Fruit fly (Drosophila melanogaster) whole organism, embryonic: ENCODE data around the gene brat.

Source experiments
- Ets65A ChIP-seq: fragments of 200-800 bp; sonication (Bioruptor generic); peaks from one replicate; lab custom pipeline; 2016; ENCODE audit warnings: missing biosample characterization, missing genetic modification characterization

The brat gene

DNA sequence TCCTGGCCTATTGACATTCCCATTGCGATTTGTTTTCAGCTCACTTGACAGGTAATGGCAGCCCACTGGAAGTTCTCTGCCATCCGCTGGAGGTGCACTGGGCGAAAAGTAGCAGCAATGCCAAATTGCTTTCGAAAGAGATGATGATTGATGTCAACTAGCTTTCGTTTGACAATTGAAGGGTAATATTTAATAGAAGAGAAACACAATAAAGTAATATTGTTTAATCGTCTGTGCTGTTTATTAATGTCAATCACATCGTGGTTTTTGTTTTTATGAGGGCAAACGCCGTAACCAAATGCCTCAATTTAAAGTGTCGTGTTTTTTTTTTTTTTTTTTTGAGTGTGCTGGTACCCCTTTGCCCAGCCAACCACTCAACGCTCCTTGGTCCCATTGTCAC is 95.4 kb downstream of the brat start (continued):
- TF ChIP-seq Ets65A (GFP tag; lab: Kevin White, UChicago): peak; percentile 84
